Worm (Caenorhabditis elegans): ENCODE results near the gene nsy-7.

ce11 chrIV:8113161-8113560 is 26.7 kb upstream of the nsy-7 start, which contains the start of gene Y42H9AR.1:
- no peak for TF ChIP-seq him-1 (tag; optimal IDR thresholded peaks at IDR 0.05)
- peak; percentile 61 for TF ChIP-seq W03F9.2 (tag; optimal IDR thresholded peaks at IDR 0.05)
- TF ChIP-seq dao-5 (tag; optimal IDR thresholded peaks at IDR 0.05), result no peak
